Worm (Caenorhabditis elegans): ENCODE results near the gene K07C11.7.

The K07C11.7 gene

DNA sequence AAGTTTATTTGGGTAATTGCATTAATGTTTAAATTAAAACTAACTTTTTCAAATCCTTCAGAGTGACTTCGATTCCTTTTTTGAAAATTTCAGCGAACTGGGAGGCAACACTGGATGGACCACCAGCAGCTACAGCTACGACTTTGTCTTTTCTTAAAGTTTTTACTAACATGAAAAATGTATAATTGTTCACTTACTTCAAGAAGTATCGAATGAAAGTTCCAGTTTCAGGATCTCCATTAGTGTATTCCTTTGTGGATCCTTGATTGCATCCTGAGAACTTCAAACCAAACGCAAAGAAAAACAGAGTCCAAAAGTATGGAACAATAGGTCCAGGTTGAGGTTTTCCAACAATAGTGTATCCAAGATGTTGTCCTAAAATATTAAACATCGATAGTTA lies 16.8 kb downstream of the K07C11.7 start:
- no peak for TF ChIP-seq unc-62 (GFP tag; optimal IDR thresholded peaks at IDR 0.05)

ce11 chrV:8195889-8196418 lies 17.8 kb downstream of the K07C11.7 start, which contains the start of gene F20D6.10:
TSS of gene F20D6.10 (minus strand) at chrV:8195939.
- no peak for TF ChIP-seq unc-62 (GFP tag; optimal IDR thresholded peaks at IDR 0.05)

DNA sequence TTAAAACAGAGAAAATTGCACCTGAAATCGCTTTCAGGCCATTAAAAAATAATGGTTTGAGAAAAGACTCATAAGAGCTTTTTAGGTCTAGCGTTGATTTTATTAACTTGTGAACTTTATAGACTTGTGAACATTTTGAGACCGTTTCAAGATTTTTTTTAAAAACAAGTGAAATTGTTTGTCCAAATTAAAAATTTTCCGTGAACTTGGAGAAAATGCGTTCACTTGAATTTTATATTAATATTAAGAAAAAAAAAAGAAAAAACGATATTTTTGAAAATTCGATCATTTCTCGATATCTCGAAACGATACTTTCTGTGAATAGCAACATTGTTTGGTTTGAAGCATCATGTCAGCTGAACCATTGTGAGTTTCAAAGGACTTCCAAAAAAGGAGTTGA lies 23.3 kb downstream of the K07C11.7 start, which contains the start of gene F20D6.1:
Gene F20D6.1, plus strand, starts transcription at position 301 of the 400 bp plus-strand sequence.
- TF ChIP-seq unc-62 (GFP tag; optimal IDR thresholded peaks at IDR 0.05): no peak

- TF ChIP-seq unc-62 (GFP tag; optimal IDR thresholded peaks at IDR 0.05): no peak
These were observed 23.8 kb downstream of the K07C11.7 start, which contains the start of gene F20D6.12 for ce11 chrV:8190016-8190415. TSS of gene F20D6.12 (minus strand) at chrV:8190116.

DNA sequence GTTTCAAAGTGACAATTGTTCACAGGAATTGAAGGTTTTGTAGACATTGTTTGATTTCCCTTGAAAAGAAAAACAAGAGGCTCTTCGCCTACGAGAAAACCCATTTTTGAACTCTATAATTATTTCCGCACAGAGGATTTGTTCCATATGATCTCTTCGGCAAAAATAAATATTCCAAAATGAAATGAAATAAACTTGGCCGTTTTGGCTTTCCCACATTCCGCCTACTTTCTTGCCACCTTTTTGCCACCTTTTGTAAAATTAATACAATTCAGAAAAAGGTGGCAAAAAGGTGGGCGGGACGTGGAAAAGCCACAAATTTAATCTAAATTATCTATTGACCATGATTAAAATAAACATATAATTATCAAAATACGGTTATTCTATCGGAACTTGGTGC lies 25.3 kb downstream of the K07C11.7 start, which contains the start of gene F20D6.15:
Gene F20D6.15, minus strand, starts transcription at position 47 of the 400 bp plus-strand sequence.
- no peak for TF ChIP-seq unc-62 (GFP tag; optimal IDR thresholded peaks at IDR 0.05)

ce11 chrV:8185737-8186136 lies 28.0 kb downstream of the K07C11.7 start, which contains the start of gene F20D6.2:
TSS of gene F20D6.2 (plus strand) at chrV:8186037.
- no peak for TF ChIP-seq unc-62 (GFP tag; optimal IDR thresholded peaks at IDR 0.05)

DNA sequence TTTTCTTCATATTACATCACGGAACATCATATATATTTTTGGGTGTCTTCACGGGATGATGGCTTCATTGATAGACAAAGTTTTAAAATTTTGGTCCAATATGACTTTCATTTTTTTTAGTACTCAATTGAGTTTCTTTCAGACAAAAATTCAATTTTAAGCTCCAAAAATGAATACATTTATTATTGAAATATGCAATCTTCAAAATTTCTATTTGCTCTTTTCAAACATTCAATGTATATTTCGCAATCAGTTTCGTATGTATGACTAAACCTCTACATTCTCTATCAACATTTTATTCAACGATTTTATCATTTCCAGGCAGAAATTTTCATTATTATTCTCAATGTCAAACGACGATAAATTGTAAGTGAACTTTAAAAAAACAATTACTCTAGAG lies 30.4 kb downstream of the K07C11.7 start, which contains the start of gene srp-8:
Gene srp-8, plus strand, starts transcription at position 301 of the 400 bp plus-strand sequence.
- no peak for TF ChIP-seq unc-62 (GFP tag; optimal IDR thresholded peaks at IDR 0.05)

- TF ChIP-seq unc-62 (GFP tag; optimal IDR thresholded peaks at IDR 0.05): no peak
These were observed 34.7 kb downstream of the K07C11.7 start, which contains the start of gene srp-7 for ce11 chrV:8178914-8179542. TSS of gene srp-7 (plus strand) at chrV:8179126.

ce11 chrV:8178279-8178678 lies 35.5 kb downstream of the K07C11.7 start:
- no peak for TF ChIP-seq unc-62 (GFP tag; optimal IDR thresholded peaks at IDR 0.05)

- TF ChIP-seq unc-62 (GFP tag; optimal IDR thresholded peaks at IDR 0.05): no peak
These were observed 36.4 kb downstream of the K07C11.7 start, which contains the start of gene F20D6.9 for ce11 chrV:8177349-8177748. TSS of gene F20D6.9 (minus strand) at chrV:8177449.

DNA sequence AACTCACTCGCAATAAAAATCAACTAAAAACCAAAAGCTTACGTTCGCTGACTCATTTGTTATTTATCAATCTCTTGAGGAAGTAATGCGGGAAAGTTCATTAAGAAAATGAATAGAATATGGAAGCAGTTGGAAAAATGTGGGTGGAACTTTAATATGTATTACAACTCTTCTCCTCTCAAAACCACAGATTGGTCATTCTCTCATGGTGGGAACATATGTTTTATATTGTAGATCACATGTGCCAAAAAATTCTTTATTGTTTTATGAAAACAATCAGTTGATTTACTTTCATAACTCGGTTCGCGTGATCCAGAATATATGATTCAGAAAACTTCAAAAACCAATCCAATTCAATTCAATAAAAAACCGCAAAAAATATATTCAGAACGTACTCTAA lies 42.1 kb downstream of the K07C11.7 start:
- no peak for TF ChIP-seq unc-62 (GFP tag; optimal IDR thresholded peaks at IDR 0.05)

ce11 chrV:8170300-8170699 lies 43.5 kb downstream of the K07C11.7 start:
- no peak for TF ChIP-seq unc-62 (GFP tag; optimal IDR thresholded peaks at IDR 0.05)

DNA sequence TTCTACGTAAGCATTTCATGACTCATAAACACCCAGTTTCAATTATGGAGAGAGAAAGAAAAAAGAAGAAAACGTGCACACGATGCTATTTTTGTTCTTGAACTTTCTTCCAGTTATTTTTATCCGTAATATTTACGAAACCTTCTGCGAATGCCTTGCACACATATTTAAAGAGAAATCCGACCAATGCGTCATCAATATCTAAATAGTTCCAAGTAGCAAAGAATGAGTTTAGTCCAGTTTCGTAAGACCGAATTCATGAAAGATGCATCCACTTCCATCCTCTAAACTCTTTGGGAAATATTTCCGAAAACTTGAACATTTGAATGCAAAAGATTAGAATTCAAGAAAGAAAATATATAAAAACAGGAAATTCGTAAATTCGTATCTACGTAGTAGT lies 44.6 kb downstream of the K07C11.7 start:
- no peak for TF ChIP-seq unc-62 (GFP tag; optimal IDR thresholded peaks at IDR 0.05)

- TF ChIP-seq unc-62 (GFP tag; optimal IDR thresholded peaks at IDR 0.05): no peak
These were observed 45.4 kb downstream of the K07C11.7 start, which contains the start of gene F20D6.8 for ce11 chrV:8168219-8168962. TSS of gene F20D6.8 (minus strand) at chrV:8168269.

DNA sequence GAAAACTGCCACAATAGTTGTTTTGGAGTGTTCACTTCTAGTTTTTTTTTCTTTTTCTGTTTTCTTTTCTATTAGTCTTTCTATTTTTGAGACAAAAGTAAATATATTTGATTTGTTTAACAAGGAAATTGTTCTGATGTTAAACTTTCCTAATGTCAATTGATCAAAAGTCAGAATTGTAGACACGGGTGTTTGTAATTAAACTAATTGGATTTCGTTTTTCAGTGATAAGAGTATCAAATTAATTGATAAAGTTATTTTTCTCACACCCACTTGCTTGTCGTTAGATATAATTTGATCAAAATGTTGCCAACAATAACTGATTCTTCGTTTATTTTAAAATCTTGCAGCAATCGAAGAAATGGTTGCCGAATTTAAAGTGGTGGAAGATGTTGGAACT lies 50.6 kb downstream of the K07C11.7 start:
- TF ChIP-seq unc-62 (GFP tag; optimal IDR thresholded peaks at IDR 0.05): no peak

DNA sequence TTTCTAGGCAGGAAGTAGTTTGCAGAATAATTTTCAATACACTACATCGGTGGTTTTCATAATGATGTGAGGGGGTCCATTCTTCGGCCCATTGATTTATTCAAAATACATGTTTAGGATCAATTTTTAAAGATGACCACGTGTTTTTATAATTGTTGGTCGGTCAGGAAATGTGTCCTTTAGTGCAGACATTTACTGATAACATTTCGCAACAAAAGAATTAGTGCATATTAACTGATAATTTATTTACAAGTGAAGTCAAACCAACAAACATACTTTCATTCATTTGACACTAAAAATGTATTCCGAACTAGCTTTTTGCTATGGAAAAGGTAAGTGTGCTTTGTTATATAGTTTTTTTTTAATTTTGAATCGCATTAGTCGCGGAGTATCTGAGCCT lies 52.1 kb downstream of the K07C11.7 start, which contains the start of gene F20D6.5:
Gene F20D6.5, plus strand, starts transcription at position 259 of the 400 bp plus-strand sequence.
- TF ChIP-seq unc-62 (GFP tag; optimal IDR thresholded peaks at IDR 0.05): no peak

Data from whole organism, dauer.